Fruit fly (Drosophila melanogaster): Measurements from ENCODE around the gene CG14374.

Gene CG14374

DNA sequence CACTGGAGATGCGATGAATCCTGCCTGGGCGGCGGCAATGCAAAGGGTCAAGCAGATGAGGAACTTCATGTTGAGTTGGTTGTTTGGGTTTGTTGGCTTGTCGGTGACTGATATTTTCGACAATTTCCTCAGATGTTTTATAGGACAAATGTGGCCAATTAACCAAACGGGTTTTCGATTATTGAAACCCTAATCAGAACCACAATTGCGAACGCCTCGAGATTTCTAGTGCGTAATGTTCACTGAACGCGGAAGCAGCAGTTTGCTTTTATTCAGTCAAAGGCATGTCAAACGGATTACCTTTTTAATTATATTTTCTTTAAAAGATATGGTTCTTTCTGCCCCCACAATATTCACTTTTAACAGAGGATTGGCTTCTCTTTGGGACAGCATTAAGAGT is at the start of gene CG14374:
Gene CG14374, minus strand, starts transcription at position 101 of the 400 bp plus-strand sequence.
- TF ChIP-seq EcR (GFP tag; optimal IDR thresholded peaks at IDR 0.05) (no peak), pan (optimal IDR thresholded peaks at IDR 0.05) (no peak), CG8478 (optimal IDR thresholded peaks at IDR 0.05) (no peak), psq (optimal IDR thresholded peaks at IDR 0.05) (no peak), usp (GFP tag; optimal IDR thresholded peaks at IDR 0.05) (no peak)

DNA sequence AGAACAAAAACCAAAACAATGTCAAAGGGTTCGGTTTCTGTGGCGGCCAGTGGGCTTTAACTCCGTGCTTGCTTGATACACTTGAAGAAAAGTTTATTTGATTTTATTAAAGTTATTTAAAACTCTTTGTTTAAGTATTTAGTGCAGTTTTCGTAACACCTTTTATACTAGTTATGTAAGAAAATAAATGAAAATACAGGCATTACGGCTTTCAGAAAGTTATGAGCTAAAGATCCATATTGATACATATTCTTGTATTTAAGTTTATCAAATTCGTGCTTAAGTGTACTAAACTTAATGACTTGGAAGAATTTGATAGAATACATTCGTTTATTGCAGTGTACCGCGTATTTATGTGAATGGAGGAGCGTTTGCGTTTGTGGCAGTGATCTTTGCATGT is 49.5 kb upstream of the CG14374 start:
- TF ChIP-seq psq (optimal IDR thresholded peaks at IDR 0.05) (no peak), Dll (optimal IDR thresholded peaks at IDR 0.05) (no peak), CG8478 (optimal IDR thresholded peaks at IDR 0.05) (no peak), pan (optimal IDR thresholded peaks at IDR 0.05) (no peak), EcR (GFP tag; optimal IDR thresholded peaks at IDR 0.05) (no peak), usp (GFP tag; optimal IDR thresholded peaks at IDR 0.05) (no peak)

DNA sequence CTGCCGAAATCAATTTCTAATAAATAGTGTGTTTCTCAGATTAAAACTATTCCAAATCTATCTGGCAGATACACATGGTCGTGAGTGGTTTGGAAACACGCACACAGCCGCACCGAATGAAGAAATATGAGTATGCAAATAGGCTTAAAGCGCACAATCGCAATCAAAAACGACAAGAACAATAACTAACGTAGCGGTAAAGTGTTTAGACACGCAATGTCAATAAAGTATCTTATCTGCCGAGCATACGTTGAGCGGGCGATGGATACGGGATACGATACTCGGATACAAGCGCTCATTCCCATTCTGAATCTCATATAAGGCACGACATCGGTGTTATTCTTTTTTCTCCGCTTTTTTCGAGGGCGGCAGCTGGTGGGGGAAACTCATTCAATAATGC is 49.1 kb upstream of the CG14374 start:
- TF ChIP-seq psq (optimal IDR thresholded peaks at IDR 0.05) (no peak), Dll (optimal IDR thresholded peaks at IDR 0.05) (no peak), usp (GFP tag; optimal IDR thresholded peaks at IDR 0.05) (no peak), EcR (GFP tag; optimal IDR thresholded peaks at IDR 0.05) (no peak), CG8478 (optimal IDR thresholded peaks at IDR 0.05) (no peak), pan (optimal IDR thresholded peaks at IDR 0.05) (no peak)

DNA sequence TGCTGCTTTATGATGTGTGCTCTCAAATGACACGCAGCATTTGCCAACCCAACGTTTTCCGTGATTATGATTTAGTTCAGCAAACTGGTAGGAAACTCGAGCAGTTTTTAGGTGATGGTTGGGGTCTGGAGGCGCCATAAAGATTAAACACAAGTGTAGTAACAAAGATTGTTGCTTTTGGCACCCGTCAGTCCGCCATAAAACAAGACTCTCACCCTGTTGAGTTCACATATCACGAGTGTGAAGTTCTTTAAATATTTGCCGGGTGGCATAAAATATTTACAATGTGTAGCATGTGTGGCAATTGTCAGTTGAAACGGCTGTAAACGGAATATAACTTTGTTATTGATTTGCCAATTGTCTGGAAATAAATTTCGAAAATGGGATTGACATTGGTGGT is 44.8 kb upstream of the CG14374 start:
- no peak for TF ChIP-seq Dll (optimal IDR thresholded peaks at IDR 0.05)

DNA sequence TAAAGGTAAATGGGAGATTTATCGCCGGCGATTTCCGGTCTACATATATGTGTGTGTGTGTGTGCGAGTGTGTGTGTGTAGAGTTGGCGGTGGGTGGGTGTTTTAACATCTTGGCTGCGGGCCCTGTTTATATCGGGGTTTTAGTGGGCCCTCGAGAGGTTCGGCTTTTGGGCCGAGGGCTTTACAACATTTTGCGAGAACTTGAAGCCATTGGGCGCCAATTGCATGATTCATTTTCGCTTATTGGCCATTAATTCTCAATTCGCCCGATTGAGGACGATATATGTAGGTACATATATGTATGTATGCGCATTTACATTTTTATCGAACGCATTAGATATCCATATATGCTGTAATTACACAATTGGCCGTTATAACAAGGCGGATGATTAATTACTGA is 38.9 kb upstream of the CG14374 start:
- no peak for TF ChIP-seq pan (optimal IDR thresholded peaks at IDR 0.05)

DNA sequence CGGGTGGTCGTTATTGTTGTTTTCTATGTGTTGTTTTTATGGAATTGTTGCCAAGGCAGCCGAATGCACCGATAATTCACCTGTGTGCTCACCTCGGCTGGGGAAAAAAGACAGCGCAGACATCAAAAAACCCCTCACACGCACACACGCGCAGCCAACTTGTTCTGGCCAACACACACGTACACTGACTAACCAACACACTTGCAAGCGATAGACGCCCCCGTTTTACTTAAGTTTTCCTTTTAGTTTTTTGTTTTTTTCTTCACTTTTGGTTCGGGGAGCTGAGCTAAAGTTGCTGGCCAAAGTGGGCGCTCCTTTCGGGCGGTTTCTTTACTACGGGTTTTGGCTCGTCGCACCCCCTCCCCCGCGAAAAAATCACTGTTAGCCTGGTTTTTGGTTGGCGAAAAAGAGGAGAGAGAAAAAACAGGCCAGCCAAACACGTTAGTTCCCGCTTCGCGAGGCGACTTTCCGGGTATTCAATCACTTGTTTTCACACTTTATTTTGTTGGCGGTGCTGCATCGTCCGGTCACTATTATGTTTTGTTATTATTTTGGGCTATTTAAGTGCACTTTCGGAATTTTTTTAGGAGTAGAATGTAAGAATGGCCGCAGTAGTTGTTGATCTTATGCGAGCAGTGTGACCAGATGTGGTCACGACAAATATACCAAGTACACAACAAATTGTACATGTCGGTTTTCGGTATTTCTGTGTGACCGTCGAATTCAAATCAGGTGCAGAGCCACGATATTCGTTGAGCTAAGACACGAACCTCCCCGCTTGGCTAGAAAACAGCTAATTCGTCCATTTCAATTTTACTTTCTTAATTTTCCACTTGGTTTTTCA is 37.6 kb upstream of the CG14374 start, which contains the start of gene yrt:
Gene yrt, minus strand, starts transcription at position 660 of the 844 bp plus-strand sequence.
- TF ChIP-seq psq (optimal IDR thresholded peaks at IDR 0.05): no peak
- TF ChIP-seq CG8478 (optimal IDR thresholded peaks at IDR 0.05): no peak
- no peak for TF ChIP-seq usp (GFP tag; optimal IDR thresholded peaks at IDR 0.05)
- no peak for TF ChIP-seq Dll (optimal IDR thresholded peaks at IDR 0.05)

DNA sequence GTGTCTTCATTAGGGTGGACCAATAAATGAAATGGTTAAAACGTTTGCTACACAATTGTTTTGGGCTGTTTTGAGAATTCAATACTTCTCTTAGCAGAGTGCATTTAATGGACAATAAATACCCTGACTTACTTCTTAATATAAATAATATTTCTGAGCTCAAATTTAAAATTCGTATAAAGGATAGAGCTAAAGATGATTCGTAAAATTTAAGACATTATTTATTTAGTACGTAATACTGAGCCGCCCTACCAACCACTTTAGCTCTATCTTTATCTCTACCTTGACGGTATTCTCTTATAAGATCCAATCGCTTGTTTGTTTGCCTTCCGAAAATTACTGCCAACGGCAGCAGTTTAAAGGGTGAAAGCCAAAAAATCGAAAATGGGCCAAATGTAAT is 36.7 kb upstream of the CG14374 start:
- TF ChIP-seq usp (GFP tag; optimal IDR thresholded peaks at IDR 0.05): no peak
- no peak for TF ChIP-seq pan (optimal IDR thresholded peaks at IDR 0.05)
- no peak for TF ChIP-seq Dll (optimal IDR thresholded peaks at IDR 0.05)
- no peak for TF ChIP-seq CG8478 (optimal IDR thresholded peaks at IDR 0.05)
- TF ChIP-seq EcR (GFP tag; optimal IDR thresholded peaks at IDR 0.05): no peak
- no peak for TF ChIP-seq psq (optimal IDR thresholded peaks at IDR 0.05)

DNA sequence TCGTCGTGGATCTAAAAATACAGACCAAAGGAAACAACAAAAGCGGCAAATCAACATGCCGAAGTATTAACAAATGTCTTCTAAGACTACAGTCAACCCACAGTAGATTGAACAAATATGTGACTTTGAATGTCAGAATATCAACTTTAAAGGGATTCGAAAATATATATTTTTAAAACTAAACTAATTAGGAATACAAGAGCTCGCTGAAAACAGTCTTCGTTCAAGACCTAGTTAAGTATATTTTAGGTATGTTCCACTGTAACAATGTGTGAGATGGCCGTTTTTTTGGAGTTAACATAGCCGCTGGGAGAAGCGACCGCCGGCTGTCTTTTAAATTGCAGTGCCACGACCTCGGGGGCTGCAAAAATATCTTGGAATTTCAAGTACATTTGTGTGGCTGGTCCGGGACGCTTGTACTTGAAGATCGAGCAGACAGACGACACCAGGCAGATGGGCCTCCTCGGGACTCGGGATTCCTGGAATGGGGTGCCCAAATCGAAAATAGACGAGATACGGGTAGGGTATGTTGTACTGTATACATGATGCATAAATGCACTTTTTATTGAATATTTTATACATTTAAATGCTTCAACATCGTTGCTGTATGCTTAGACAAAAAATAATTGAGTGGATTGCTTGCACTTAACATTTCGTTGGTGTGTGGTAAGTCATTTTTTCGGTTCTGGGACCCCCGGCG is 31.6 kb upstream of the CG14374 start:
- TF ChIP-seq psq (optimal IDR thresholded peaks at IDR 0.05) (no peak), usp (GFP tag; optimal IDR thresholded peaks at IDR 0.05) (no peak), CG8478 (optimal IDR thresholded peaks at IDR 0.05) (no peak), EcR (GFP tag; optimal IDR thresholded peaks at IDR 0.05) (no peak), pan (optimal IDR thresholded peaks at IDR 0.05) (no peak), Dll (optimal IDR thresholded peaks at IDR 0.05) (no peak)

DNA sequence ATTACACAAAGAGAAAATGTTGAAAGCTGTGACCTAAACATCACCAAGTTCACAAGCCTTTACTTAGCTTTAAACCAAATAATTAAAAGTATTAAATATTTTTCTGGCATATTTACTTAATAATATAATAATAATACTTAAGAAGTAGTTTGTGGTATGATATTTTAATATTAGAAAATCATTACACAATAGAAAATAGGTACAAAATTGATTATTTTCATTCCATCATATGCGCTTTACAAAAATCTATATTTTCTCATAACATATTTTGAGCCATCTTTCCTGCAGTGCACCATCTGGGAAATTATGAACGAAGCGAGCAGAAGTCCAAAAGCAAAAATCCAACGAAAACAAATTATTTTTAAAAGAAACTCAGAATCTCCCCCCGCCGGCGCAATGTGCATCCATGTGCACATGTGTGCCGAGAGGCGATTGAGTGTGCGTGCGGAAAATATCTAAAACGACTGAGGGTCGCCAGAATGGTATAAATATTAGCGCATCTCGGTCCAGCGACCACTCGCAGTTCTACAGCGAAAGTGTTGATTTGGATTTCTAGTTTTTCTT is 28.6 kb upstream of the CG14374 start, which contains the start of gene Act87E:
Gene Act87E, plus strand, starts transcription at position 514 of the 564 bp plus-strand sequence.
- TF ChIP-seq Dll (optimal IDR thresholded peaks at IDR 0.05): no peak
- no peak for TF ChIP-seq psq (optimal IDR thresholded peaks at IDR 0.05)
- no peak for TF ChIP-seq CG8478 (optimal IDR thresholded peaks at IDR 0.05)
- TF ChIP-seq pan (optimal IDR thresholded peaks at IDR 0.05): no peak
- no peak for TF ChIP-seq EcR (GFP tag; optimal IDR thresholded peaks at IDR 0.05)
- no peak for TF ChIP-seq usp (GFP tag; optimal IDR thresholded peaks at IDR 0.05)

DNA sequence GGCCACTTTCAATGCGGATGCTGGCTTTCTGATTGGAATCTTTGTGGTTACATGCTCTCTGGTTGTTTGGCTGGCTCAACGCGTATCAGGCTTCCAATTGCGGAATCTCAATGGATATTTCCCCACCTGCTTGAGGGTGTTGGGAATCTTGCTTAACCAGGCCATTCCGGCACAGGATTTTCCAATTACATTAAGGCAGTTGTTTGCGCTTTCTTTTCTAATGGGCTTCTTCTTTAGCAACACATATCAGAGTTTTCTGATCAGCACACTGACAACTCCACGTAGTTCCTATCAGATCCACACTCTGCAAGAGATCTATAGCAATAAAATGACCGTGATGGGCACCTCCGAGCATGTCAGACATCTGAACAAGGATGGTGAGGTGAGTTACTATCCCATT is 25.2 kb upstream of the CG14374 start:
- no peak for TF ChIP-seq Dll (optimal IDR thresholded peaks at IDR 0.05)
- no peak for TF ChIP-seq CG8478 (optimal IDR thresholded peaks at IDR 0.05)
- TF ChIP-seq EcR (GFP tag; optimal IDR thresholded peaks at IDR 0.05): no peak
- no peak for TF ChIP-seq pan (optimal IDR thresholded peaks at IDR 0.05)
- TF ChIP-seq psq (optimal IDR thresholded peaks at IDR 0.05): no peak
- TF ChIP-seq usp (GFP tag; optimal IDR thresholded peaks at IDR 0.05): no peak

DNA sequence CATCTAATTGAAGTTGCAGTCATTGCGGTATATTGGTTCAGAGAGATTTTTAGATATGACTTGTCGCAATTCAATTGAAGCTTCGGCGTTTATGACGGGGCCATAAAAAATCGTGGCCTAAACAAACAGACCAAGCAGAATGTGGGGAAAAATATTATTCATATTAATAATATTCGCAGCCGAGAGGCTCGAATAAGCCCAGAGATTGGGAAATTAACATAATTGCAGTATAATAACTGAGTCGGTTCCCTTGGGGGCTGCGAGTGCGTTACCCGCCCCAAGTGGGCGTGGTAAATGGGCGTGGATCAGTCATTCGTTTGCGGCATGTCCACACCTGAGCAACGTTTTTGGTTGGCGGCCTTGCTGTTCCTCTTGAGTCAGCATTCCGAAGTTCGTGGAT is 23.0 kb upstream of the CG14374 start, which contains the start of gene Ir87a:
Gene Ir87a, plus strand, starts transcription at position 301 of the 400 bp plus-strand sequence.
- TF ChIP-seq Dll (optimal IDR thresholded peaks at IDR 0.05): no peak
- TF ChIP-seq CG8478 (optimal IDR thresholded peaks at IDR 0.05): no peak
- no peak for TF ChIP-seq psq (optimal IDR thresholded peaks at IDR 0.05)
- no peak for TF ChIP-seq pan (optimal IDR thresholded peaks at IDR 0.05)
- TF ChIP-seq EcR (GFP tag; optimal IDR thresholded peaks at IDR 0.05): no peak
- TF ChIP-seq usp (GFP tag; optimal IDR thresholded peaks at IDR 0.05): no peak

DNA sequence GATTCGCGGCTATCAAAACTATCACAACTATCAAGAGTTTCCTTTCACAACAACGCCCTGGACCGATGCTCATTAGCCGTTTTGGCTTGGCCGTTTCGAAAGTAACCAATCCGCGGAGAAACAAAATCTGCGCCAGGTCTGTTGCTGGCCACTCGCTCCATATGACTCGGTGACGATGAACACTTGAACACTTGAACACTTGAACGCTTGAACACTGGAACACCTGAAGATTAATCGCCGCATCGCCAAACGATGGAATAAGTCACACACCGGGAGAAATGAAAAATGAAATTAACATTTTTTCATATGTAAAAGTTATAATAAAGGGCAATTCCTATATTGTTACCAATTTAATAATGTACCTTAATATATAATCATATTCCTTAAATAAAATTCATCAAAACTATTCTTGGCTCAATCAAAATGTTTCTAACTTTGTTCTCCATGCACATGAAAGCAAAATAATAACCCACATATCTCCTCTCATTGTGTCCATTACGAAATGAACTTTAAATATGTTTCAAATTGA is 20.2 kb upstream of the CG14374 start:
- no peak for TF ChIP-seq psq (optimal IDR thresholded peaks at IDR 0.05)
- no peak for TF ChIP-seq usp (GFP tag; optimal IDR thresholded peaks at IDR 0.05)
- no peak for TF ChIP-seq CG8478 (optimal IDR thresholded peaks at IDR 0.05)
- no peak for TF ChIP-seq EcR (GFP tag; optimal IDR thresholded peaks at IDR 0.05)
- no peak for TF ChIP-seq Dll (optimal IDR thresholded peaks at IDR 0.05)
- no peak for TF ChIP-seq pan (optimal IDR thresholded peaks at IDR 0.05)

Data from whole organism.